Fruit fly (Drosophila melanogaster): Measurements from ENCODE around the gene Orct.
A peak's percentile ranks its signal among the peaks of the same experiment; 100 is the strongest.

Gene Orct

dm6 chr3R:24226744-24227143 lies 49.3 kb upstream of the Orct start, which contains the start of the genes Spps and CG13609 (continued):
- TF ChIP-seq dm (GFP tag; optimal IDR thresholded peaks at IDR 0.05) (peak; percentile 14), CG32532 (GFP tag; IDR thresholded peaks at IDR 0.05) (0 out of 2 replicates have a peak, but pooled peaks have one; percentile 27), insv (GFP tag; optimal IDR thresholded peaks at IDR 0.05) (peak in 1 of 2 experiments; percentile 16), ERR (GFP tag; optimal IDR thresholded peaks at IDR 0.05) (peak; percentile 45), CG11696 (GFP tag; IDR thresholded peaks at IDR 0.05) (no peak), sug (tag; optimal IDR thresholded peaks at IDR 0.05) (peak; percentile 25), CG33213 (GFP tag; optimal IDR thresholded peaks at IDR 0.05) (no peak), chinmo (GFP tag; IDR thresholded peaks at IDR 0.05; ENCODE audit: partially characterized antibody) (peak; percentile 100), Hr78 (GFP tag; optimal IDR thresholded peaks at IDR 0.05) (no peak), mam (GFP tag; optimal IDR thresholded peaks at IDR 0.05) (peak; percentile 34), CHES-1-like (GFP tag; optimal IDR thresholded peaks at IDR 0.05) (peak; percentile 86), Rfx (GFP tag; IDR thresholded peaks at IDR 0.05) (peak; percentile 66), CG34422 (GFP tag; IDR thresholded peaks at IDR 0.05) (peak; percentile 42; the same call in 1 of the 3 replicates), CG7745 (tag; optimal IDR thresholded peaks at IDR 0.05) (no peak), Hr51 (GFP tag; optimal IDR thresholded peaks at IDR 0.05) (no peak), CG31365 (tag; optimal IDR thresholded peaks at IDR 0.05) (no peak), ac (GFP tag; optimal IDR thresholded peaks at IDR 0.05) (no peak), dmrt11E (tag; optimal IDR thresholded peaks at IDR 0.05) (peak; percentile 4), stwl (tag; optimal IDR thresholded peaks at IDR 0.05) (peak; percentile 88), Neu2 (GFP tag; optimal IDR thresholded peaks at IDR 0.05; ENCODE audit: borderline replicate concordance) (no peak), dmrt99B (tag; optimal IDR thresholded peaks at IDR 0.05) (no peak), CG2712 (tag; optimal IDR thresholded peaks at IDR 0.05) (peak; percentile 38), CG1602 (GFP tag; optimal IDR thresholded peaks at IDR 0.05) (no peak), CG15601 (tag; optimal IDR thresholded peaks at IDR 0.05) (no peak), mld (GFP tag; IDR thresholded peaks at IDR 0.05; ENCODE audit: partially characterized antibody) (peak; percentile 96), esg (GFP tag; conservative IDR thresholded peaks at IDR 0.05) (no peak), Myb (GFP tag; optimal IDR thresholded peaks at IDR 0.05) (peak; percentile 95), NC2α (GFP tag; optimal IDR thresholded peaks at IDR 0.05) (no peak), Dbx (GFP tag; IDR thresholded peaks at IDR 0.05) (0 out of 3 replicates have a peak, but pooled peaks have one; percentile 53), Hr39 (optimal IDR thresholded peaks at IDR 0.05) (no peak), HmgD (GFP tag; optimal IDR thresholded peaks at IDR 0.05) (peak; percentile 18), mirr (GFP tag; optimal IDR thresholded peaks at IDR 0.05) (no peak), Pdp1 (GFP tag; optimal IDR thresholded peaks at IDR 0.05) (peak in 1 of 2 experiments; percentile 12), Sry-β (GFP tag; optimal IDR thresholded peaks at IDR 0.05) (peak; percentile 0), CG15011 (GFP tag; optimal IDR thresholded peaks at IDR 0.05) (no peak), CG18599 (GFP tag; optimal IDR thresholded peaks at IDR 0.05) (no peak), CG11560 (tag; IDR thresholded peaks at IDR 0.05) (no peak), zfh1 (GFP tag; IDR thresholded peaks at IDR 0.05) (peak; percentile 50; the same call in 1 of the 3 replicates), CG4328 (GFP tag; optimal IDR thresholded peaks at IDR 0.05) (no peak), yki (optimal IDR thresholded peaks at IDR 0.05) (no peak), CG4730 (GFP tag; IDR thresholded peaks at IDR 0.05) (no peak), sr (GFP tag; IDR thresholded peaks at IDR 0.05) (peak; percentile 9; the same call in 1 of the 3 replicates), dimm (GFP tag; IDR thresholded peaks at IDR 0.05) (no peak), Mes4 (GFP tag; optimal IDR thresholded peaks at IDR 0.05) (peak; percentile 3), wor (GFP tag; IDR thresholded peaks at IDR 0.05) (no peak), CG8765 (GFP tag; IDR thresholded peaks at IDR 0.05) (no peak), CG14710 (tag; optimal IDR thresholded peaks at IDR 0.05) (peak; percentile 37), CG17912 (GFP tag; optimal IDR thresholded peaks at IDR 0.05) (peak; percentile 25), ase (GFP tag; IDR thresholded peaks at IDR 0.05) (no peak), CG6791 (GFP tag; IDR thresholded peaks at IDR 0.05; ENCODE audit: partially characterized antibody) (peak; percentile 95), Deaf1 (tag; optimal IDR thresholded peaks at IDR 0.05) (no peak)
